Worm (Caenorhabditis elegans): Measurements from ENCODE around the gene ZC196.8.

- TF ChIP-seq ceh-22 (tag; optimal IDR thresholded peaks at IDR 0.05) = no peak
- TF ChIP-seq K09A11.1 (tag; optimal IDR thresholded peaks at IDR 0.05; ENCODE audit: insufficient read depth) = no peak
- TF ChIP-seq rnt-1 (tag; optimal IDR thresholded peaks at IDR 0.05) = no peak
- no peak for TF ChIP-seq ceh-14 (tag; optimal IDR thresholded peaks at IDR 0.05)
- TF ChIP-seq F13H6.1 (tag; optimal IDR thresholded peaks at IDR 0.05) = no peak
- TF ChIP-seq pag-3 (tag; optimal IDR thresholded peaks at IDR 0.05; ENCODE audit: borderline replicate concordance) = no peak
- no peak for TF ChIP-seq nfya-1 (tag; optimal IDR thresholded peaks at IDR 0.05)
- TF ChIP-seq ama-1 (optimal IDR thresholded peaks at IDR 0.05) = no peak
- no peak for TF ChIP-seq ahr-1 (tag; optimal IDR thresholded peaks at IDR 0.05)
- TF ChIP-seq che-1 (tag; optimal IDR thresholded peaks at IDR 0.05) = no peak
- TF ChIP-seq unc-42 (tag; optimal IDR thresholded peaks at IDR 0.05) = no peak
- no peak for TF ChIP-seq dmd-4 (tag; optimal IDR thresholded peaks at IDR 0.05; ENCODE audit: borderline replicate concordance)
Measured at ce11 chrV:8681050-8681449, 41.0 kb downstream of the ZC196.8 start, which contains the start of gene ZC190.2.

Data from whole organism, late embryonic.